Worm (Caenorhabditis elegans) whole organism, midembryonic: ENCODE measurements around the gene cdr-2.

Source experiments
- cog-1 ChIP-seq: sonication (generic microtip); optimal IDR thresholded peaks from 2 replicates; lab custom pipeline; 2016; ENCODE audit warnings: missing genetic modification characterization, missing compliant biosample characterization
- ztf-23 ChIP-seq: fragments of 200-800 bp; sonication (Bioruptor generic); IDR thresholded peaks from 2 replicates; pipeline ENCODE4 v1.3.6; 2022; ENCODE audit warnings: missing genetic modification reagents, missing genetic modification characterization, missing compliant biosample characterization
- ztf-29 ChIP-seq: fragments of 200-800 bp; sonication (Bioruptor generic); IDR thresholded peaks from 2 replicates; pipeline ENCODE4 v1.3.6; 2022; ENCODE audit warnings: missing genetic modification reagents, missing genetic modification characterization, missing compliant biosample characterization

- TF ChIP-seq ztf-29 (GFP tag; lab: Robert Waterston, UW) (no peak), ztf-23 (GFP tag; lab: Robert Waterston, UW) (no peak), cog-1 (tag; lab: Kevin White, UChicago) (no peak)
These were observed 38.3 kb downstream of the cdr-2 start, which contains the start of gene K01D12.1 for ce11 chrV:12377256-12377655.
